Fruit fly (Drosophila melanogaster): ENCODE measurements around the gene CG9609.

Gene CG9609

dm6 chrX:16782175-16782916 is 4.5 kb downstream of the CG9609 start (continued):
- TF ChIP-seq CG4617 (GFP tag; optimal IDR thresholded peaks at IDR 0.05; ENCODE audit: borderline replicate concordance) (no peak), CG10979 (tag; optimal IDR thresholded peaks at IDR 0.05) (peak; percentile 34), CG3726 (GFP tag; IDR thresholded peaks at IDR 0.05) (no peak), scrt (GFP tag; optimal IDR thresholded peaks at IDR 0.05) (no peak), CG1602 (GFP tag; optimal IDR thresholded peaks at IDR 0.05) (peak; percentile 38), toy (GFP tag; IDR thresholded peaks at IDR 0.05) (no peak), trem (tag; optimal IDR thresholded peaks at IDR 0.05) (no peak), Gug (GFP tag; IDR thresholded peaks at IDR 0.05) (0 out of 4 replicates have a peak, but pooled peaks have one; percentile 26), Myb (GFP tag; optimal IDR thresholded peaks at IDR 0.05) (peak; percentile 31), chinmo (GFP tag; IDR thresholded peaks at IDR 0.05; ENCODE audit: partially characterized antibody) (0 out of 4 replicates have a peak, but pooled peaks have one; percentile 70), Atf-2 (GFP tag; optimal IDR thresholded peaks at IDR 0.05) (peak; percentile 60), Oli (tag; optimal IDR thresholded peaks at IDR 0.05) (peak; percentile 53), sc (optimal IDR thresholded peaks at IDR 0.05) (no peak), sc (GFP tag; optimal IDR thresholded peaks at IDR 0.05) (peak; percentile 10), unc-4 (GFP tag; IDR thresholded peaks at IDR 0.05; ENCODE audit: partially characterized antibody) (no peak), lbe (GFP tag; optimal IDR thresholded peaks at IDR 0.05) (no peak), fru (optimal IDR thresholded peaks at IDR 0.05) (no peak), MBD-R2 (GFP tag; IDR thresholded peaks at IDR 0.05) (no peak), Usf (GFP tag; optimal IDR thresholded peaks at IDR 0.05) (no peak), sug (tag; optimal IDR thresholded peaks at IDR 0.05) (no peak), dan (GFP tag; IDR thresholded peaks at IDR 0.05) (no peak), cato (GFP tag; optimal IDR thresholded peaks at IDR 0.05; ENCODE audit: borderline replicate concordance) (no peak), CG6272 (GFP tag; IDR thresholded peaks at IDR 0.05) (no peak), row (GFP tag; IDR thresholded peaks at IDR 0.05) (peak; percentile 52), ssp (GFP tag; IDR thresholded peaks at IDR 0.05) (no peak), ap (GFP tag; IDR thresholded peaks at IDR 0.05) (peak; percentile 48), seq (GFP tag; IDR thresholded peaks at IDR 0.05) (peak; percentile 68), Nf-YA (GFP tag; IDR thresholded peaks at IDR 0.05) (no peak), da (GFP tag; optimal IDR thresholded peaks at IDR 0.05) (peak; percentile 24), slou (GFP tag; optimal IDR thresholded peaks at IDR 0.05) (peak; percentile 35), CG14667 (GFP tag; IDR thresholded peaks at IDR 0.05) (no peak), sna (GFP tag; IDR thresholded peaks at IDR 0.05; ENCODE audit: partially characterized antibody) (no peak), CG30020 (tag; optimal IDR thresholded peaks at IDR 0.05) (no peak), tna (GFP tag; IDR thresholded peaks at IDR 0.05; ENCODE audit: partially characterized antibody) (no peak), jumu (GFP tag; optimal IDR thresholded peaks at IDR 0.05) (peak; percentile 37), Bdp1 (GFP tag; optimal IDR thresholded peaks at IDR 0.05) (peak; percentile 10), Atf3 (GFP tag; optimal IDR thresholded peaks at IDR 0.05) (no peak), Blimp-1 (GFP tag; optimal IDR thresholded peaks at IDR 0.05) (peak; percentile 28), ash1 (GFP tag; optimal IDR thresholded peaks at IDR 0.05) (no peak), CG17568 (GFP tag; optimal IDR thresholded peaks at IDR 0.05) (no peak), CG5180 (GFP tag; optimal IDR thresholded peaks at IDR 0.05) (peak; percentile 4), Doc2 (GFP tag; IDR thresholded peaks at IDR 0.05) (no peak), CG13775 (GFP tag; optimal IDR thresholded peaks at IDR 0.05) (peak; percentile 32), Dip2 (GFP tag; IDR thresholded peaks at IDR 0.05) (no peak), Sox100B (GFP tag; optimal IDR thresholded peaks at IDR 0.05) (peak; percentile 50), bowl (GFP tag; IDR thresholded peaks at IDR 0.05) (0 out of 2 replicates have a peak, but pooled peaks have one; percentile 34), pb (GFP tag; optimal IDR thresholded peaks at IDR 0.05) (no peak), sens (GFP tag) (peak; percentile 82), CG10321 (GFP tag; IDR thresholded peaks at IDR 0.05) (no peak), CG12104 (GFP tag; optimal IDR thresholded peaks at IDR 0.05) (peak; percentile 29), CG11695 (GFP tag; IDR thresholded peaks at IDR 0.05) (peak; percentile 50; the same call in 1 of the 3 replicates)
